Fruit fly (Drosophila melanogaster) whole organism, embryonic: ENCODE results near the gene AP-1sigma.

ENCODE experiments used
- Atf3 ChIP-seq: fragments of 200-800 bp; sonication (Bioruptor generic); optimal IDR thresholded peaks from 3 replicates; lab custom pipeline; 2016; ENCODE audit warnings: missing biosample characterization, missing genetic modification characterization
- Bdp1 ChIP-seq: fragments of 200-800 bp; sonication (Bioruptor generic); optimal IDR thresholded peaks from 3 replicates; lab custom pipeline; 2016; ENCODE audit warnings: missing biosample characterization, missing genetic modification characterization
- Bgb ChIP-seq: fragments of 200-800 bp; sonication (Bioruptor generic); IDR thresholded peaks from 2 replicates; pipeline ENCODE4 v1.3.6; 2022; ENCODE audit warnings: missing biosample characterization, missing genetic modification characterization; ENCODE audit not compliant: partially characterized antibody
- CG10321 ChIP-seq: fragments of 200-800 bp; sonication (Bioruptor generic); IDR thresholded peaks from 2 replicates; pipeline ENCODE4 v1.3.6; 2022; ENCODE audit warnings: missing biosample characterization, missing genetic modification characterization
- CG10959 ChIP-seq: fragments of 200-800 bp; sonication (Bioruptor generic); IDR thresholded peaks from 2 replicates; pipeline ENCODE4 v1.3.6; 2022; ENCODE audit warnings: missing biosample characterization, missing genetic modification characterization
- CG11085 ChIP-seq: fragments of 200-800 bp; sonication (Bioruptor generic); IDR thresholded peaks from 2 replicates; pipeline ENCODE4 v1.3.6; 2022; ENCODE audit warnings: missing biosample characterization, missing genetic modification characterization
- CG12155 ChIP-seq: fragments of 200-800 bp; sonication (Bioruptor generic); optimal IDR thresholded peaks from 3 replicates; lab custom pipeline; 2016; ENCODE audit warnings: missing biosample characterization, missing genetic modification characterization
- CG12942 ChIP-seq: fragments of 200-800 bp; sonication (Bioruptor generic); optimal IDR thresholded peaks from 3 replicates; lab custom pipeline; 2016; ENCODE audit warnings: missing biosample characterization, missing genetic modification characterization
- CG14050 ChIP-seq: fragments of 200-800 bp; sonication (Bioruptor generic); IDR thresholded peaks from 3 replicates; pipeline ENCODE4 v1.3.6; 2022; ENCODE audit warnings: missing biosample characterization, missing genetic modification characterization
- CG15269 ChIP-seq: fragments of 200-800 bp; sonication (Bioruptor generic); optimal IDR thresholded peaks from 2 replicates; lab custom pipeline; 2018; ENCODE audit warnings: missing biosample characterization, mild to moderate bottlenecking, missing genetic modification characterization, moderate library complexity
- CG1602 ChIP-seq: fragments of 200-800 bp; sonication (Bioruptor generic); optimal IDR thresholded peaks from 3 replicates; lab custom pipeline; 2016; ENCODE audit warnings: missing biosample characterization, missing genetic modification characterization
- CG16815 ChIP-seq: fragments of 200-800 bp; sonication (Bioruptor generic); optimal IDR thresholded peaks from 3 replicates; lab custom pipeline; 2017; ENCODE audit warnings: missing biosample characterization, mild to moderate bottlenecking, missing genetic modification characterization
- CG18619 ChIP-seq: fragments of 200-800 bp; sonication (Bioruptor generic); optimal IDR thresholded peaks from 3 replicates; lab custom pipeline; 2017; ENCODE audit warnings: missing biosample characterization, mild to moderate bottlenecking, missing genetic modification characterization
- CG30431 ChIP-seq: fragments of 200-800 bp; sonication (Bioruptor generic); optimal IDR thresholded peaks from 2 replicates; lab custom pipeline; 2017; ENCODE audit warnings: missing biosample characterization, missing genetic modification characterization
- CG3281 ChIP-seq: fragments of 200-800 bp; sonication (Bioruptor generic); optimal IDR thresholded peaks from 3 replicates; lab custom pipeline; 2017; ENCODE audit warnings: missing biosample characterization, mild to moderate bottlenecking, missing genetic modification characterization
- CG5953 ChIP-seq: fragments of 200-800 bp; sonication (Bioruptor generic); IDR thresholded peaks from 2 replicates; pipeline ENCODE4 v1.3.6; 2022; ENCODE audit warnings: missing biosample characterization, missing genetic modification characterization
- CG8089 ChIP-seq: fragments of 200-800 bp; sonication (Bioruptor generic); optimal IDR thresholded peaks from 3 replicates; lab custom pipeline; 2016; ENCODE audit warnings: missing biosample characterization, missing genetic modification characterization
- CG8478 ChIP-seq: fragments of >200 bp; optimal IDR thresholded peaks from 2 replicates; lab custom pipeline; 2018
- CG9727 ChIP-seq: fragments of 200-800 bp; sonication (Bioruptor generic); optimal IDR thresholded peaks from 3 replicates; lab custom pipeline; 2017; ENCODE audit warnings: missing biosample characterization, mild to moderate bottlenecking, missing genetic modification characterization
- CG9817 ChIP-seq: fragments of 200-800 bp; sonication (Bioruptor generic); optimal IDR thresholded peaks from 2 replicates; lab custom pipeline; 2018; ENCODE audit warnings: missing biosample characterization, mild to moderate bottlenecking, missing genetic modification characterization, moderate library complexity
- D19B ChIP-seq: fragments of 200-800 bp; sonication (Bioruptor generic); optimal IDR thresholded peaks from 2 replicates; lab custom pipeline; 2017; ENCODE audit warnings: missing biosample characterization, mild to moderate bottlenecking, missing genetic modification characterization
- Dip2 ChIP-seq: fragments of 200-800 bp; sonication (Bioruptor generic); IDR thresholded peaks from 2 replicates; pipeline ENCODE4 v1.3.6; 2022; ENCODE audit warnings: missing biosample characterization, missing genetic modification characterization
- Fer2 ChIP-seq: fragments of 200-800 bp; sonication (Bioruptor generic); optimal IDR thresholded peaks from 2 replicates; lab custom pipeline; 2018; ENCODE audit warnings: missing biosample characterization, mild to moderate bottlenecking, missing genetic modification characterization, moderate library complexity
- GATAe ChIP-seq: fragments of 200-800 bp; sonication (Bioruptor generic); conservative IDR thresholded peaks from 2 replicates; pipeline ENCODE4 v1.3.6; 2022; ENCODE audit warnings: missing biosample characterization, missing genetic modification characterization
- NC2β ChIP-seq: fragments of 200-800 bp; sonication (Bioruptor generic); optimal IDR thresholded peaks from 2 replicates; lab custom pipeline; 2016; ENCODE audit warnings: missing biosample characterization, missing genetic modification characterization
- Nf-YC ChIP-seq: fragments of 200-800 bp; optimal IDR thresholded peaks from 3 replicates; lab custom pipeline; 2019; ENCODE audit warnings: missing biosample characterization, mild to moderate bottlenecking, missing genetic modification characterization, moderate library complexity
- Opbp ChIP-seq: fragments of 200-800 bp; sonication (Bioruptor generic); IDR thresholded peaks from 3 replicates; pipeline ENCODE4 v1.3.6; 2022; ENCODE audit warnings: missing biosample characterization, missing genetic modification characterization; ENCODE audit not compliant: partially characterized antibody
- Pdp1 ChIP-seq, 2 experiments: fragments of 200-800 bp; sonication (Bioruptor generic); optimal IDR thresholded peaks; 3 replicates each; lab custom pipeline; 2016; ENCODE audit warnings: missing biosample characterization in 2 of 2, missing genetic modification characterization in 2 of 2, mild to moderate bottlenecking in 1 of 2, moderate library complexity in 1 of 2
- al ChIP-seq: fragments of 200-800 bp; sonication (Bioruptor generic); IDR thresholded peaks from 2 replicates; pipeline ENCODE4 v1.3.6; 2022; ENCODE audit warnings: missing biosample characterization, missing genetic modification characterization
- caup ChIP-seq: fragments of 200-800 bp; sonication (Bioruptor generic); optimal IDR thresholded peaks from 3 replicates; lab custom pipeline; 2017; ENCODE audit warnings: missing biosample characterization, mild to moderate bottlenecking, missing genetic modification characterization, moderate library complexity; ENCODE audit not compliant: severe bottlenecking
- chn ChIP-seq: fragments of 200-800 bp; sonication (Bioruptor generic); optimal IDR thresholded peaks from 2 replicates; lab custom pipeline; 2016; ENCODE audit warnings: missing biosample characterization, missing genetic modification characterization
- croc ChIP-seq: fragments of 200-800 bp; sonication (Bioruptor generic); conservative IDR thresholded peaks from 3 replicates; pipeline ENCODE4 v1.3.6; 2022; ENCODE audit warnings: missing biosample characterization, missing genetic modification characterization
- en ChIP-seq: fragments of 200-800 bp; sonication (Bioruptor generic); optimal IDR thresholded peaks from 2 replicates; lab custom pipeline; 2016; ENCODE audit warnings: missing biosample characterization, missing genetic modification characterization
- exex ChIP-seq: fragments of 200-800 bp; sonication (Bioruptor generic); optimal IDR thresholded peaks from 4 replicates; lab custom pipeline; 2018; ENCODE audit warnings: missing biosample characterization, mild to moderate bottlenecking, missing genetic modification characterization, moderate library complexity
- fru ChIP-seq: fragments of >200 bp; optimal IDR thresholded peaks from 2 replicates; lab custom pipeline; 2017
- ftz-f1 ChIP-seq: fragments of 200-800 bp; sonication (Bioruptor generic); optimal IDR thresholded peaks from 2 replicates; lab custom pipeline; 2016; ENCODE audit warnings: missing biosample characterization, missing genetic modification characterization
- gem ChIP-seq: fragments of 200-800 bp; sonication (Bioruptor generic); optimal IDR thresholded peaks from 2 replicates; lab custom pipeline; 2019; ENCODE audit warnings: missing biosample characterization, mild to moderate bottlenecking, missing genetic modification characterization, moderate library complexity
- gro ChIP-seq: fragments of 200-800 bp; sonication (Bioruptor generic); optimal IDR thresholded peaks from 2 replicates; lab custom pipeline; 2016; ENCODE audit warnings: missing biosample characterization, missing genetic modification characterization
- ken ChIP-seq: fragments of 200-800 bp; sonication (Bioruptor generic); IDR thresholded peaks from 3 replicates; pipeline ENCODE4 v1.3.6; 2022; ENCODE audit warnings: missing biosample characterization, missing genetic modification characterization
- kni ChIP-seq: fragments of 200-800 bp; sonication (Bioruptor generic); optimal IDR thresholded peaks from 3 replicates; lab custom pipeline; 2017; ENCODE audit warnings: mild to moderate bottlenecking, missing biosample characterization, missing genetic modification reagents, missing genetic modification characterization
- knrl ChIP-seq: fragments of 200-800 bp; sonication (Bioruptor generic); IDR thresholded peaks from 3 replicates; pipeline ENCODE4 v1.3.6; 2022; ENCODE audit warnings: missing biosample characterization, missing genetic modification characterization; ENCODE audit not compliant: partially characterized antibody
- nom ChIP-seq: fragments of 200-800 bp; sonication (Bioruptor generic); optimal IDR thresholded peaks from 2 replicates; lab custom pipeline; 2017; ENCODE audit warnings: missing biosample characterization, missing genetic modification characterization, mild to moderate bottlenecking, moderate library complexity, missing genetic modification reagents
- pzg ChIP-seq: fragments of 200-800 bp; sonication (Bioruptor generic); optimal IDR thresholded peaks from 3 replicates; lab custom pipeline; 2018; ENCODE audit warnings: missing biosample characterization, mild to moderate bottlenecking, missing genetic modification characterization, moderate library complexity
- schlank ChIP-seq: fragments of 200-800 bp; sonication (Bioruptor generic); optimal IDR thresholded peaks from 2 replicates; lab custom pipeline; 2018; ENCODE audit warnings: missing biosample characterization, mild to moderate bottlenecking, missing genetic modification characterization
- sd ChIP-seq: fragments of 200-800 bp; sonication (Bioruptor generic); optimal IDR thresholded peaks from 3 replicates; lab custom pipeline; 2018; ENCODE audit warnings: missing biosample characterization, mild to moderate bottlenecking, missing genetic modification characterization, moderate library complexity
- sens-2 ChIP-seq: fragments of 200-800 bp; sonication (Bioruptor generic); IDR thresholded peaks from 2 replicates; pipeline ENCODE4 v1.3.6; 2022; ENCODE audit warnings: missing biosample characterization, missing genetic modification characterization
- slbo ChIP-seq: fragments of 200-800 bp; sonication (Bioruptor generic); IDR thresholded peaks from 2 replicates; pipeline ENCODE4 v1.3.6; 2022; ENCODE audit warnings: missing biosample characterization, missing genetic modification characterization
- slou ChIP-seq: fragments of 200-800 bp; sonication (Bioruptor generic); optimal IDR thresholded peaks from 3 replicates; lab custom pipeline; 2016; ENCODE audit warnings: missing biosample characterization, missing genetic modification characterization
- vnd ChIP-seq: fragments of 200-800 bp; sonication (Bioruptor generic); IDR thresholded peaks from 3 replicates; pipeline ENCODE4 v1.3.6; 2022; ENCODE audit warnings: missing biosample characterization, missing genetic modification characterization; ENCODE audit not compliant: partially characterized antibody
- wek ChIP-seq: fragments of 200-800 bp; sonication (Bioruptor generic); optimal IDR thresholded peaks from 3 replicates; lab custom pipeline; 2018; ENCODE audit warnings: missing biosample characterization, mild to moderate bottlenecking, missing genetic modification characterization, moderate library complexity
- zf30C ChIP-seq: fragments of 200-800 bp; sonication (Bioruptor generic); optimal IDR thresholded peaks from 3 replicates; lab custom pipeline; 2018; ENCODE audit warnings: missing biosample characterization, mild to moderate bottlenecking, missing genetic modification characterization
- zfh1 ChIP-seq: fragments of 200-800 bp; sonication (Bioruptor generic); IDR thresholded peaks from 3 replicates; pipeline ENCODE4 v1.3.6; 2022; ENCODE audit warnings: missing biosample characterization, missing genetic modification characterization

Gene AP-1sigma

DNA sequence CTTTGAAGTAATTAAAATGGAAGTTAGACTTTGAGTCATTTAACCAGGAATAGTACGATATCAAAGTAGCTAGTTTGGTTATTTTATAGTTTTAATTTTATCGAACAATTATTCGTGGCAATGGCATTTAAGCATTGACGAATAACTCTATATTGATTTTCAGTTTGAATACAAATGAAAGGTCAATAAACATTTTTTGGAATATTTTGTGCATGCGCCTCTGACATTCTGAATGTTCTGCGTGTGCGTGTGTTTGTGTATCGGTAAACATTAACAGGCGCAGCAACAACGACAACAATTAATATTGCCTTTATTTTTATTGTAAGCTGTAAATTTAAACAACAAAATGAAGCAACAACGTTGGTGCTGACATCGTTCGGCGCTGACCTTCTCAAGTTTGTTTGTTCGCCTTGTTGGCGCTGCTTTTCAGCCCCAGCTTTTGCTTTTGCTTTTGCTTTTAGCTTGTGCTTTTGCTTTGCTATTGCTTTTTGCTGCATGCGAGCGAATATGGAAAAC is 49.0 kb upstream of the AP-1sigma start:
- TF ChIP-seq zf30C (GFP tag; lab: Kevin White, UChicago) (no peak), Bdp1 (GFP tag; lab: Kevin White, UChicago) (no peak), slou (no peak), Nf-YC (peak; percentile 22), CG11085 (GFP tag; lab: Robert Waterston, UW) (no peak), CG8478 (lab: Kevin White, UChicago) (no peak), sens-2 (GFP tag; lab: Robert Waterston, UW) (no peak), en (GFP tag; lab: Kevin White, UChicago) (no peak), CG3281 (GFP tag; lab: Kevin White, UChicago) (peak; percentile 14), exex (tag; lab: Kevin White, UChicago) (peak; percentile 18), CG9817 (tag; lab: Kevin White, UChicago) (no peak), al (GFP tag; lab: Robert Waterston, UW) (no peak), NC2β (GFP tag; lab: Kevin White, UChicago) (no peak), gro (GFP tag; lab: Kevin White, UChicago) (no peak), Bgb (GFP tag; lab: Robert Waterston, UW) (no peak), ftz-f1 (GFP tag; lab: Kevin White, UChicago) (peak; percentile 61), zfh1 (GFP tag; lab: Robert Waterston, UW) (no peak), vnd (no peak), CG16815 (GFP tag; lab: Kevin White, UChicago) (no peak), caup (GFP tag; lab: Kevin White, UChicago) (peak; percentile 19), CG15269 (tag; lab: Kevin White, UChicago) (peak; percentile 75), knrl (GFP tag; lab: Robert Waterston, UW) (no peak), D19B (no peak), CG10321 (GFP tag; lab: Robert Waterston, UW) (0 out of 2 replicates have a peak, but pooled peaks have one; percentile 13), CG14050 (no peak), CG9727 (GFP tag; lab: Kevin White, UChicago) (no peak), CG1602 (no peak), croc (GFP tag; lab: Robert Waterston, UW) (no peak), pzg (GFP tag; lab: Kevin White, UChicago) (no peak), slbo (GFP tag; lab: Robert Waterston, UW) (no peak; the same call in 1 of the 2 replicates), Dip2 (GFP tag; lab: Robert Waterston, UW) (no peak), nom (peak; percentile 31), schlank (no peak), wek (GFP tag; lab: Kevin White, UChicago) (peak; percentile 53), chn (no peak), Opbp (GFP tag; lab: Robert Waterston, UW) (no peak), CG18619 (peak; percentile 37), Fer2 (no peak), CG5953 (GFP tag; lab: Robert Waterston, UW) (no peak), CG30431 (GFP tag; lab: Kevin White, UChicago) (no peak), CG10959 (GFP tag; lab: Robert Waterston, UW) (no peak), sd (peak; percentile 72), GATAe (GFP tag; lab: Robert Waterston, UW) (no peak), Pdp1 (GFP tag; optimal IDR thresholded peaks at IDR 0.05; lab: Kevin White, UChicago) (no peak), kni (GFP tag; lab: Kevin White, UChicago) (peak; percentile 15), CG8089 (no peak), CG12155 (GFP tag; lab: Kevin White, UChicago) (no peak), Atf3 (GFP tag; lab: Kevin White, UChicago) (no peak), gem (tag; lab: Kevin White, UChicago) (peak; percentile 54), ken (GFP tag; lab: Robert Waterston, UW) (no peak), CG12942 (GFP tag; lab: Kevin White, UChicago) (no peak), fru (lab: Kevin White, UChicago) (no peak)
